Worm (Caenorhabditis elegans) whole organism, midembryonic: Measurements from ENCODE around the gene cec-7.

Source experiments
- T22C8.4 ChIP-seq: fragments of 200-800 bp; sonication (Bioruptor generic); IDR thresholded peaks from 2 replicates; pipeline ENCODE4 v1.3.6; 2022; ENCODE audit warnings: missing genetic modification characterization, missing compliant biosample characterization
- flt-1 ChIP-seq: fragments of 200-800 bp; sonication (Bioruptor generic); IDR thresholded peaks from 2 replicates; pipeline ENCODE4 v1.3.6; 2022; ENCODE audit warnings: missing genetic modification characterization, missing compliant biosample characterization
- klf-2 ChIP-seq: fragments of 200-800 bp; sonication (Bioruptor generic); conservative IDR thresholded peaks from 2 replicates; pipeline ENCODE4 v1.3.6; 2022; ENCODE audit warnings: missing genetic modification reagents, missing genetic modification characterization, missing compliant biosample characterization
- med-1 ChIP-seq: sonication (generic microtip); optimal IDR thresholded peaks from 2 replicates; lab custom pipeline; 2017; ENCODE audit warnings: missing genetic modification characterization, mild to moderate bottlenecking, missing compliant biosample characterization, antibody characterized with exemption, missing genetic modification reagents; ENCODE audit not compliant: insufficient read depth
- tab-1 ChIP-seq: fragments of 200-800 bp; sonication (Bioruptor generic); IDR thresholded peaks from 2 replicates; pipeline ENCODE4 v1.3.6; 2022; ENCODE audit warnings: missing genetic modification characterization, missing compliant biosample characterization
- ztf-29 ChIP-seq: fragments of 200-800 bp; sonication (Bioruptor generic); IDR thresholded peaks from 2 replicates; pipeline ENCODE4 v1.3.6; 2022; ENCODE audit warnings: missing genetic modification reagents, missing genetic modification characterization, missing compliant biosample characterization

ce11 chrIII:12910365-12910764, 33.0 kb upstream of the cec-7 start, which contains the start of gene flp-14:
- TF ChIP-seq med-1 (GFP tag; lab: Kevin White, UChicago) (no peak), flt-1 (GFP tag; lab: Robert Waterston, UW) (no peak), tab-1 (GFP tag; lab: Robert Waterston, UW) (no peak), klf-2 (no peak), T22C8.4 (GFP tag; lab: Robert Waterston, UW) (no peak), ztf-29 (GFP tag; lab: Robert Waterston, UW) (no peak)
